Worm (Caenorhabditis elegans): ENCODE results near the gene sucl-2.

ce11 chrIII:853414-853813 is 47.8 kb downstream of the sucl-2 start:
- TF ChIP-seq gmeb-2 (tag; optimal IDR thresholded peaks at IDR 0.05) (no peak), ama-1 (optimal IDR thresholded peaks at IDR 0.05) (no peak), fkh-10 (GFP tag; optimal IDR thresholded peaks at IDR 0.05) (no peak), pha-4 (tag; optimal IDR thresholded peaks at IDR 0.05) (no peak), nfya-1 (tag; optimal IDR thresholded peaks at IDR 0.05) (no peak), tbx-2 (tag; optimal IDR thresholded peaks at IDR 0.05) (no peak), eyg-1 (tag; optimal IDR thresholded peaks at IDR 0.05) (no peak), T23F11.4 (GFP tag; optimal IDR thresholded peaks at IDR 0.05) (no peak), ahr-1 (tag; optimal IDR thresholded peaks at IDR 0.05) (no peak), nhr-11 (tag; optimal IDR thresholded peaks at IDR 0.05) (no peak), lin-11 (tag; optimal IDR thresholded peaks at IDR 0.05) (no peak), ceh-22 (tag; optimal IDR thresholded peaks at IDR 0.05) (no peak), ceh-14 (tag; optimal IDR thresholded peaks at IDR 0.05) (no peak), ceh-45 (GFP tag; IDR thresholded peaks at IDR 0.05) (no peak)

Data from whole organism, late embryonic.